Worm (Caenorhabditis elegans): ENCODE results near the gene dmsr-13.

The dmsr-13 gene

DNA sequence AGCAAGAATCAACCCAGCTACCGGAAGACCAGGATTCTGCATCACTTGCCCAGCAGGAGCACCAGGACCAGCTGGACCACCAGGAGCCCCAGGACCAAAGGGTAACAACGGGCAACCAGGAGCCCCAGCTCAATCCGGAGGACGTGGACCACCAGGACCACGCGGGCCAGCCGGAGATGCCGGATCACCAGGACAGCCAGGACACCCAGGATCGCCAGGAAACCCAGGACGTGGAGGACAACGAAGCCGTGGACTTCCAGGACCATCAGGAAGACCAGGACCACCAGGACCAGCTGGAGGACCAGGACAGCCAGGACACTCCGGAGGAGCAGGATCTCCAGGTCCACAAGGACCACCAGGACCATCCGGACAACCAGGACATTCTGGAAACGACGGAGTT is 11.8 kb upstream of the dmsr-13 start:
- TF ChIP-seq nhr-23 (tag; optimal IDR thresholded peaks at IDR 0.05) = no peak
- no peak for TF ChIP-seq mdl-1 (tag; optimal IDR thresholded peaks at IDR 0.05)
- no peak for TF ChIP-seq sem-4 (tag; optimal IDR thresholded peaks at IDR 0.05)
- TF ChIP-seq nhr-10 (tag; optimal IDR thresholded peaks at IDR 0.05) = no peak
- TF ChIP-seq ama-1 (optimal IDR thresholded peaks at IDR 0.05) = no peak
- no peak for TF ChIP-seq nhr-129 (tag; optimal IDR thresholded peaks at IDR 0.05)
- TF ChIP-seq ztf-1 (GFP tag; conservative IDR thresholded peaks at IDR 0.05) = no peak
- TF ChIP-seq dmd-4 (tag; optimal IDR thresholded peaks at IDR 0.05) = no peak
- TF ChIP-seq unc-39 (tag; optimal IDR thresholded peaks at IDR 0.05) = no peak
- no peak for TF ChIP-seq unc-62 (GFP tag; optimal IDR thresholded peaks at IDR 0.05)
- no peak for TF ChIP-seq ceh-82 (tag; optimal IDR thresholded peaks at IDR 0.05)

- TF ChIP-seq sma-3 (GFP tag; optimal IDR thresholded peaks at IDR 0.05) = peak; percentile 8
- TF ChIP-seq nhr-23 (tag; optimal IDR thresholded peaks at IDR 0.05) = no peak
- TF ChIP-seq sem-4 (tag; optimal IDR thresholded peaks at IDR 0.05) = no peak
- no peak for TF ChIP-seq mab-5 (tag; optimal IDR thresholded peaks at IDR 0.05)
- TF ChIP-seq skn-1 (tag; optimal IDR thresholded peaks at IDR 0.05) = no peak
Observed at ce11 chrV:6830755-6831227, 11.1 kb upstream of the dmsr-13 start, which contains the start of gene col-142. TSS of gene col-142 (plus strand) at chrV:6831177.

DNA sequence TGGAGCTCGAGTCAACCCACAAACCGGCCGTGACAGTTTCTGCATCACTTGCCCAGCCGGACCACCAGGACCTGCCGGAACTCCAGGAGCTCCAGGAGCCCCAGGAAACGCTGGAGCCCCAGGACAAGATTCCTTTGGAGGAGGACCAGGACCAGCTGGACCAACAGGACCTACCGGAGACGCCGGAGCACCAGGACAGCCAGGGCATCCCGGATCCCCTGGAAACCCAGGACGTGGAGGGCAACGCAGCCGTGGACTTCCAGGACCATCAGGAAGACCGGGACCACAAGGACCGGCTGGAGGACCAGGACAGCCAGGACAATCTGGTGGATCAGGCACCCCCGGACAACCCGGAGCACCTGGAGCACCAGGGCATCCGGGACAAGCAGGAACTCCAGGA is 10.4 kb upstream of the dmsr-13 start:
- TF ChIP-seq mdl-1 (tag; optimal IDR thresholded peaks at IDR 0.05) = no peak
- TF ChIP-seq ztf-4 (tag; optimal IDR thresholded peaks at IDR 0.05) = no peak
- no peak for TF ChIP-seq ztf-1 (GFP tag; conservative IDR thresholded peaks at IDR 0.05)
- TF ChIP-seq nhr-12 (tag; optimal IDR thresholded peaks at IDR 0.05) = no peak
- TF ChIP-seq lin-11 (tag; optimal IDR thresholded peaks at IDR 0.05) = no peak
- TF ChIP-seq ama-1 (optimal IDR thresholded peaks at IDR 0.05) = no peak
- no peak for TF ChIP-seq crh-2 (tag; optimal IDR thresholded peaks at IDR 0.05)

- TF ChIP-seq lin-39 (tag; optimal IDR thresholded peaks at IDR 0.05) = no peak
- TF ChIP-seq ztf-4 (tag; optimal IDR thresholded peaks at IDR 0.05) = no peak
- no peak for TF ChIP-seq sem-4 (tag; optimal IDR thresholded peaks at IDR 0.05)
- no peak for TF ChIP-seq mab-5 (tag; optimal IDR thresholded peaks at IDR 0.05)
- no peak for TF ChIP-seq nhr-237 (tag; optimal IDR thresholded peaks at IDR 0.05)
- TF ChIP-seq zag-1 (tag; optimal IDR thresholded peaks at IDR 0.05) = no peak
Observed at ce11 chrV:6829404-6829803, 9.7 kb upstream of the dmsr-13 start, which contains the start of gene col-141. TSS of gene col-141 (plus strand) at chrV:6829704.

ce11 chrV:6828786-6829185 is 9.1 kb upstream of the dmsr-13 start, which contains the start of gene dmsr-15:
TSS of gene dmsr-15 (minus strand) at chrV:6828886.
- no peak for TF ChIP-seq ceh-16 (tag; optimal IDR thresholded peaks at IDR 0.05)
- no peak for TF ChIP-seq mab-5 (tag; optimal IDR thresholded peaks at IDR 0.05)
- TF ChIP-seq ztf-11 (tag; optimal IDR thresholded peaks at IDR 0.05) = no peak
- TF ChIP-seq crh-2 (tag; optimal IDR thresholded peaks at IDR 0.05) = no peak
- TF ChIP-seq nhr-12 (tag; optimal IDR thresholded peaks at IDR 0.05) = no peak
- TF ChIP-seq nhr-77 (tag; optimal IDR thresholded peaks at IDR 0.05) = no peak
- TF ChIP-seq egl-27 (tag; optimal IDR thresholded peaks at IDR 0.05) = no peak
- no peak for TF ChIP-seq unc-55 (GFP tag; optimal IDR thresholded peaks at IDR 0.05)
- no peak for TF ChIP-seq nhr-6 (tag; optimal IDR thresholded peaks at IDR 0.05)
- TF ChIP-seq nhr-11 (tag; optimal IDR thresholded peaks at IDR 0.05) = no peak
- TF ChIP-seq nhr-21 (tag; optimal IDR thresholded peaks at IDR 0.05) = no peak
- no peak for TF ChIP-seq peb-1 (tag; optimal IDR thresholded peaks at IDR 0.05)
- no peak for TF ChIP-seq ceh-82 (tag; optimal IDR thresholded peaks at IDR 0.05)
- TF ChIP-seq blmp-1 (tag; optimal IDR thresholded peaks at IDR 0.05; ENCODE audit: insufficient read depth) = no peak
- no peak for TF ChIP-seq sma-3 (GFP tag; optimal IDR thresholded peaks at IDR 0.05)
- TF ChIP-seq Y55F3AM.14 (GFP tag; optimal IDR thresholded peaks at IDR 0.05) = no peak
- TF ChIP-seq C34F6.9 (tag; optimal IDR thresholded peaks at IDR 0.05) = no peak
- TF ChIP-seq ztf-4 (tag; optimal IDR thresholded peaks at IDR 0.05) = no peak

DNA sequence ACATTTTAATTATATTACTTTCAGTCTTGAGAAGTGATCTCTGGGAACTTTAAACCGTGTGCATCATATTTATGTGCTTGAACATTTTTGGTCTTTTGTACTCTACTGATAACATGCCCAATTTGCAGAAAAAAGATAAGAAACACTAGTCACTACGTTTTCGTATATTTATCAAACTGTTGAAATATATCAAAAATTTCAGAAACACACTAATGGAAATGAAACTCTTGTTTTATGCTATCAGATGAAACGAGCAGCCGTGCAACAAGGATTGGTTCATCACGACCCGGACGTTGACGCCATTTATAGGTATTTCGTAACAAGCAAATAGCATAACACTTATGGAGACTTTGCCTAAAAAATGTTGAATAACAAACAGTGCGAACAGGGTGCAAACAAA is 3.7 kb upstream of the dmsr-13 start:
- peak; percentile 68 for TF ChIP-seq sma-9 (GFP tag; optimal IDR thresholded peaks at IDR 0.05)
- no peak for TF ChIP-seq sma-9 (tag; optimal IDR thresholded peaks at IDR 0.05)
- peak; percentile 47 for TF ChIP-seq crh-2 (tag; optimal IDR thresholded peaks at IDR 0.05)
- TF ChIP-seq fos-1 (tag; optimal IDR thresholded peaks at IDR 0.05) = peak; percentile 97
- TF ChIP-seq mbf-1 (tag; optimal IDR thresholded peaks at IDR 0.05) = no peak

All from whole organism, L2 larva.